Worm (Caenorhabditis elegans): Measurements from ENCODE around the gene C56E10.3.

C56E10.3 gene

DNA sequence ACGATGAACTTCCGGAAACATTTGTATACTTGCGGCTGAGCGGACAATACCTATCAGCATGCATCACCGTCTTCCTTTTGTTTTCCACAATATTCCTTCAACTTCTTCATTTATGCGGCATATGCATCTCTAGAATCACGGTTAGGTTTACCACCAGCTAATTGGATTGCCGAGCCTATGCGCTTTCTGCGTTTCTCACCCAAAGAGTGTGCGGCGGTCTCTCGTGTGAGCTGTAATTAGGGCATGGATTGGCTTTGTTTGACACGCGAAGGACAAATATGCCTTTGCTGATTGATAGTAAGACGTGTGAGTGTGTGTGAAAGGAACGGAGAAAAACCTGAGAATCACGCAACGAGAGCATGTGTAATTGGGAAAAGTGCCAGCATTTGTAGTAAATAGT is 31.9 kb upstream of the C56E10.3 start:
- no peak for TF ChIP-seq pqm-1 (tag; optimal IDR thresholded peaks at IDR 0.05)
- peak; percentile 19 for TF ChIP-seq lin-39 (tag; optimal IDR thresholded peaks at IDR 0.05)
- no peak for TF ChIP-seq egl-27 (tag; optimal IDR thresholded peaks at IDR 0.05)
- no peak for TF ChIP-seq elt-3 (tag; optimal IDR thresholded peaks at IDR 0.05)
- no peak for TF ChIP-seq jun-1 (tag; optimal IDR thresholded peaks at IDR 0.05)
- TF ChIP-seq ama-1 (optimal IDR thresholded peaks at IDR 0.05) = no peak
- no peak for TF ChIP-seq nhr-77 (tag; optimal IDR thresholded peaks at IDR 0.05)
- TF ChIP-seq unc-39 (tag; optimal IDR thresholded peaks at IDR 0.05) = no peak

DNA sequence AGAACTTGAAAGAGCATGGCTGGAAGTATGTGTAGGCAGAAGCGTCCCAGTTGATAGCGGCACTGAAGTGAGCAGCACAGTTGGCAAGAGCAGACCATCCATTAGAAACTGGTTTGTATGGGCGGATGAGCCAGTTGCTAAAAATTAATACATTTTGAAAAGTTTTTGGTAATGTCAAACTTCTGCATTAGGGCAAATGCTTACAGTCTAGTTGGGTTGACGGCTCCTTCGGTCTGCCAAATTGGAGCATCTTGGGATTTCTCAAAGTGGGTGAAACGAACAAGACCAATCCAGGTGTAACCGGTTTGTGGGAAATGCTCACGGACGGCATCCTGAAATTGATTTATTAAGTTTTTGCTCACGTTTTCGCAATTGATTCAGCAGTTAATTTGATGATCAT is 27.8 kb upstream of the C56E10.3 start:
- TF ChIP-seq lin-15B (tag; optimal IDR thresholded peaks at IDR 0.05) (no peak), ceh-82 (tag; optimal IDR thresholded peaks at IDR 0.05) (no peak), sea-2 (GFP tag; optimal IDR thresholded peaks at IDR 0.05) (no peak), pqm-1 (tag; optimal IDR thresholded peaks at IDR 0.05) (no peak), elt-3 (tag; optimal IDR thresholded peaks at IDR 0.05) (no peak), nhr-77 (tag; optimal IDR thresholded peaks at IDR 0.05) (no peak), ztf-11 (tag; optimal IDR thresholded peaks at IDR 0.05) (no peak), ZK546.5 (tag; optimal IDR thresholded peaks at IDR 0.05) (no peak), pha-4 (tag; optimal IDR thresholded peaks at IDR 0.05) (no peak), nhr-11 (tag; optimal IDR thresholded peaks at IDR 0.05) (no peak), nhr-76 (tag; optimal IDR thresholded peaks at IDR 0.05) (no peak), tbx-2 (tag; optimal IDR thresholded peaks at IDR 0.05) (no peak), mdl-1 (tag; optimal IDR thresholded peaks at IDR 0.05) (no peak), aly-2 (tag; optimal IDR thresholded peaks at IDR 0.05) (no peak), lsy-12 (tag; optimal IDR thresholded peaks at IDR 0.05) (no peak), jun-1 (tag; optimal IDR thresholded peaks at IDR 0.05) (no peak), lin-39 (tag; optimal IDR thresholded peaks at IDR 0.05) (no peak)

DNA sequence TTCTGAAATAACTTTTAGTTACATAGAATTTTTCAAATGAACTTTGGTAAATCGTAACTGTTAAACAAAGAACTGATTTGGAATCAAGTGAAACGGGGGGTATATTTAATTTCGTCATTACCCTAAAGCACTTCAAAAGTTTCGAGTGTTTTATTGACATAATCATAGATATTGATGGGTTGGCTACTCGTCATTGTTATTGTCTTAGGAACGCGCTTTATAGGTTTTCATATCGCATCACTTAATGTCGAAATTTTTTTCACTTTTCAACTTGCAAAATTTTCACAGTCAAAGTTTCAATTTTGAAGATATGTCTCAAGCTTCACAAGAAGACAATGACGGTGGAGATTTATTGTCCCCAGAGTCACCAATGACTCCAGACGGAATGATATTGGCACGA is 26.7 kb upstream of the C56E10.3 start, which contains the start of gene kqt-1:
kqt-1 (plus strand) TSS at position 301 of the 400 bp plus-strand sequence.
- TF ChIP-seq pha-4 (tag; optimal IDR thresholded peaks at IDR 0.05) = peak; percentile 26
- TF ChIP-seq nhr-77 (tag; optimal IDR thresholded peaks at IDR 0.05) = no peak
- TF ChIP-seq pqm-1 (tag; optimal IDR thresholded peaks at IDR 0.05) = no peak

DNA sequence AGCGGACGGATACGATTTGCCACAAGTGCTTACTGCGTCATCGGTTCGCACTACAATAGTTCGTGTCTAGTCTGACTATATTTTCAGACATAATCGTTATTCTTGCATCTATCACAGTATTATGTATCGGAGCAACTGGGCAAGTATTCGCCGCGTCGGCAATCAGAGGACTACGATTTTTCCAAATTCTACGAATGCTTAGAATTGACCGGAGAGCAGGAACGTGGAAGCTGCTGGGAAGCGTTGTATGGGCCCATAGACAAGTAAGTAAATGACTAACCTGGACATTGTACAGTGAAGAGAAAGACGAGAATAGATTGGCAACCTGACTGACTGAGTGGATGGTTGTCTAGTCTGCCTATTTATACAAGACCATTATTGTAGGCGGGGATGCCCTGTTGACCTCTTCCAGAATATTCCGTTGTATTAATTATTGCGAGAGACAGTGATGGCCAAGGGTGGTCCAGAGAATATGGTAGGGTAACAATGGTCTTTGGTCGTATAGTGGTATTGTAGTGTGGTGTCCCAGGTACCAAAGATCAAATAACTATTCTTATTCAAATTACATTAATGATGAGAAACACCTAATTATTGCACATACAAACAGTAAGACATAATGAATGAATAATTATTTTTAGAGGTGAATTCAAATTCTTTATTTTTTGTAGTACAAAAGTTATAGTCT is 22.8 kb upstream of the C56E10.3 start, which contains the start of gene clec-266:
clec-266 (minus strand) TSS at position 364 of the 685 bp plus-strand sequence.
- TF ChIP-seq nhr-76 (tag; optimal IDR thresholded peaks at IDR 0.05) (no peak), egl-27 (tag; optimal IDR thresholded peaks at IDR 0.05) (no peak), ceh-9 (tag; optimal IDR thresholded peaks at IDR 0.05) (no peak), fkh-10 (GFP tag; optimal IDR thresholded peaks at IDR 0.05) (no peak), fos-1 (tag; optimal IDR thresholded peaks at IDR 0.05) (no peak), ztf-4 (tag; optimal IDR thresholded peaks at IDR 0.05) (no peak), tbx-2 (tag; optimal IDR thresholded peaks at IDR 0.05) (no peak), elt-2 (tag; optimal IDR thresholded peaks at IDR 0.05) (no peak), ceh-16 (tag; optimal IDR thresholded peaks at IDR 0.05) (no peak), eor-1 (tag; optimal IDR thresholded peaks at IDR 0.05) (no peak), aly-2 (tag; optimal IDR thresholded peaks at IDR 0.05) (no peak)

DNA sequence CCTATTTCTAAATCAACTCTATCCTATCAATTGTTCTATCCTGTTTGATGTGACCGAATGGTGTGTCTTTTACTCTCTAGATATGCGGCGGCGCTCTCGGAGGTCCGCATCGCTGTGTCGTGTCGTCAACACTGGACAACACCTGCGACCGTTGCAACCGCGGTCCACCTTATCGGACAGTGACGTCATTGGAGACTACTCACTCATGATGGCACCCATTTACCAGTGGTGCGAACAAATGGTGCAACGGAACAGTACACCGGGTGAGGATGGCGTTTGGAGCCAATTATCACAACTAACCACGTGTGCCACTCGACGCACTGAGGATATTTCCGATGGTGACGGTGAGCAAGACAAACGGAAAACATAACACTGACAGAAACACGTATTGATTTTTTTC is 20.2 kb upstream of the C56E10.3 start:
- TF ChIP-seq ceh-82 (tag; optimal IDR thresholded peaks at IDR 0.05) (no peak), nhr-12 (tag; optimal IDR thresholded peaks at IDR 0.05) (no peak), fos-1 (tag; optimal IDR thresholded peaks at IDR 0.05) (no peak), pha-4 (tag; optimal IDR thresholded peaks at IDR 0.05) (no peak), elt-3 (tag; optimal IDR thresholded peaks at IDR 0.05) (no peak)

DNA sequence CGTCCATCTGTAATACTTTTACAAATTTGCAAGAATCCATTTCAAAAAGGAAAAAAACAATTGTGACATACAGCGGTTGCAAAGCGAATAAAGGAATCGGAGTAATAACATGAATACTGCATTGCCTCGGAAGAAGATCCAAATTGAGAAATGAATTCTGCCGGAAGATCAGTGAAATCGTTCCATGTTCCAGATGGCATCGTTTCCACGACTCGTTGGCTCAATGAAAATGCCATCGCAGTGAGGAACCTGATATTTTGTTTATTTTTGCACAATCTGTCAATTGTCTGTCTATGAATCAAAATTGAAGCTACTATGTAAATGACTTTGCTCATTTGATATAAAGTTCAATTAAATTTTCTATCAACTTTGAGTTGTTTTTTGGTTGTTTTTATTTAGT is 14.8 kb upstream of the C56E10.3 start:
- TF ChIP-seq elt-3 (tag; optimal IDR thresholded peaks at IDR 0.05) (no peak), ceh-9 (tag; optimal IDR thresholded peaks at IDR 0.05) (no peak), pha-4 (tag; optimal IDR thresholded peaks at IDR 0.05) (no peak), ZK546.5 (tag; optimal IDR thresholded peaks at IDR 0.05) (no peak), ama-1 (optimal IDR thresholded peaks at IDR 0.05) (no peak), snpc-4 (tag; optimal IDR thresholded peaks at IDR 0.05) (no peak), skn-1 (tag; optimal IDR thresholded peaks at IDR 0.05) (no peak), ceh-28 (tag; optimal IDR thresholded peaks at IDR 0.05) (no peak), nhr-25 (tag; optimal IDR thresholded peaks at IDR 0.05) (no peak), aly-2 (tag; optimal IDR thresholded peaks at IDR 0.05) (no peak), fos-1 (tag; optimal IDR thresholded peaks at IDR 0.05) (no peak), ztf-4 (tag; optimal IDR thresholded peaks at IDR 0.05) (no peak), pqm-1 (tag; optimal IDR thresholded peaks at IDR 0.05) (no peak), nhr-43 (tag; optimal IDR thresholded peaks at IDR 0.05; ENCODE audit: poor library complexity, severe bottlenecking) (no peak)
